Worm (Caenorhabditis elegans): ENCODE results near the gene ran-2.

ce11 chrIII:7969121-7969520, 35.8 kb downstream of the ran-2 start, which contains the start of the genes F54H12.8 and F54H12.7:
- TF ChIP-seq sox-2 (GFP tag; IDR thresholded peaks at IDR 0.05) (no peak), unc-86 (tag; optimal IDR thresholded peaks at IDR 0.05) (no peak), fkh-10 (GFP tag; optimal IDR thresholded peaks at IDR 0.05) (no peak), ceh-31 (tag; optimal IDR thresholded peaks at IDR 0.05) (no peak), mec-3 (tag; optimal IDR thresholded peaks at IDR 0.05; ENCODE audit: borderline replicate concordance) (no peak), gmeb-2 (tag; optimal IDR thresholded peaks at IDR 0.05) (no peak), pqm-1 (tag; optimal IDR thresholded peaks at IDR 0.05) (no peak), ceh-48 (tag; optimal IDR thresholded peaks at IDR 0.05) (no peak), pha-4 (tag; optimal IDR thresholded peaks at IDR 0.05) (no peak)
